Worm (Caenorhabditis elegans): ENCODE measurements around the gene ZK381.8.
A peak's percentile ranks its signal among the peaks of the same experiment; 100 is the strongest.

ZK381.8 gene

ce11 chrIV:7003323-7003722 is 33.2 kb upstream of the ZK381.8 start, which contains the start of gene cht-3 (continued):
- TF ChIP-seq ceh-20 (GFP tag; IDR thresholded peaks at IDR 0.05) (no peak), hmg-1.1 (GFP tag; IDR thresholded peaks at IDR 0.05) (no peak), R02D3.7 (tag; optimal IDR thresholded peaks at IDR 0.05) (no peak)

ce11 chrIV:6999206-6999605 is 29.0 kb upstream of the ZK381.8 start, which contains the start of gene C25A8.5:
Gene C25A8.5, plus strand, starts transcription at chrIV:6999506.
- TF ChIP-seq unc-62 (GFP tag; optimal IDR thresholded peaks at IDR 0.05 in 1 of 2) (no peak), unc-62 (tag; optimal IDR thresholded peaks at IDR 0.05) (no peak), daf-19 (GFP tag; conservative IDR thresholded peaks at IDR 0.05) (no peak), lin-13 (GFP tag; optimal IDR thresholded peaks at IDR 0.05) (no peak)

ce11 chrIV:6997918-6998317 is 27.7 kb upstream of the ZK381.8 start:
- TF ChIP-seq unc-130 (GFP tag; optimal IDR thresholded peaks at IDR 0.05) (no peak), zip-11 (GFP tag; IDR thresholded peaks at IDR 0.05) (no peak), zfp-2 (tag; optimal IDR thresholded peaks at IDR 0.05) (no peak), tra-1 (GFP tag; IDR thresholded peaks at IDR 0.05) (no peak), aha-1 (tag) (no peak), dmd-9 (GFP tag; IDR thresholded peaks at IDR 0.05) (no peak), rbr-2 (tag; optimal IDR thresholded peaks at IDR 0.05) (no peak), mdl-1 (tag; optimal IDR thresholded peaks at IDR 0.05) (no peak)

- TF ChIP-seq ztf-7 (tag; optimal IDR thresholded peaks at IDR 0.05), result no peak
- no peak for TF ChIP-seq hlh-11 (tag; optimal IDR thresholded peaks at IDR 0.05)
- TF ChIP-seq nhr-48 (tag; optimal IDR thresholded peaks at IDR 0.05), result no peak
- no peak for TF ChIP-seq D1046.2 (GFP tag; IDR thresholded peaks at IDR 0.05)
- TF ChIP-seq tag-97 (GFP tag; IDR thresholded peaks at IDR 0.05), result no peak
Measured at ce11 chrIV:6991070-6991469, 20.9 kb upstream of the ZK381.8 start.

ce11 chrIV:6986835-6987234 is 16.7 kb upstream of the ZK381.8 start, which contains the start of gene prkl-1:
Gene prkl-1, minus strand, starts transcription at chrIV:6986935.
- no peak for TF ChIP-seq nhr-11 (tag; optimal IDR thresholded peaks at IDR 0.05)
- no peak for TF ChIP-seq mdt-29 (GFP tag; IDR thresholded peaks at IDR 0.05)
- TF ChIP-seq nhr-25 (tag; optimal IDR thresholded peaks at IDR 0.05; ENCODE audit: borderline replicate concordance, insufficient read depth), result no peak
- TF ChIP-seq dpl-1 (GFP tag; optimal IDR thresholded peaks at IDR 0.05), result no peak
- no peak for TF ChIP-seq daf-19 (GFP tag; conservative IDR thresholded peaks at IDR 0.05)
- TF ChIP-seq mes-2 (tag; optimal IDR thresholded peaks at IDR 0.05; ENCODE audit: poor library complexity, severe bottlenecking), result no peak
- no peak for TF ChIP-seq unc-130 (GFP tag; optimal IDR thresholded peaks at IDR 0.05)
- TF ChIP-seq D1046.2 (GFP tag; IDR thresholded peaks at IDR 0.05), result no peak

- TF ChIP-seq D1046.2 (GFP tag; IDR thresholded peaks at IDR 0.05) (no peak), aha-1 (tag) (peak; percentile 58)
Measured at ce11 chrIV:6984449-6985380, 14.5 kb upstream of the ZK381.8 start.

ce11 chrIV:6978625-6979024 is 8.5 kb upstream of the ZK381.8 start:
- TF ChIP-seq snpc-1.2 (GFP tag; IDR thresholded peaks at IDR 0.05), result peak; percentile 61; the same call in 1 of the 2 replicates
- no peak for TF ChIP-seq skn-1 (tag; optimal IDR thresholded peaks at IDR 0.05)
